Worm (Caenorhabditis elegans): ENCODE results near the gene srx-59.

Gene srx-59

DNA sequence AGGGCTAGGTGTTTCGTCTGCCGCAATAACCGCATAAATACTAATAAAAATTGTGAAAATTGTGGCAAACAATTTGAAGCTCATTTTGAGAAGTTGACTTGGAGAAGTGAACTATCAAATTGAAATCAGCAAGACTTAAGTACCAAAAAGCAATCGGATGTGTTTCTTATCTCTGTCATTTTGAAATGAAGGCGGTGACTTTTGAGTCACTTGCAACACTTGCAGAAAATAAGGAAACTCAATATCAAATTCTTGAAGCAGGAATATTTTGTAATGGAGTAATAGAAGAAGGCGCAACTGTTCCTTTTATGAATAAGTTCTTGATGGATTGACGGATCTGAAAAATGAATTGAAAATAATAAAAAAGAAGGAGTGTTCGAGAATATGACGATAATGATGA, 20.4 kb upstream of the srx-59 start, which contains the start of gene T07H8.11:
T07H8.11 (minus strand) TSS at position 101 of the 400 bp plus-strand sequence.
- TF ChIP-seq med-1 (GFP tag; optimal IDR thresholded peaks at IDR 0.05; ENCODE audit: insufficient read depth) = no peak
- no peak for TF ChIP-seq cog-1 (tag; optimal IDR thresholded peaks at IDR 0.05)
- TF ChIP-seq ztf-23 (GFP tag; IDR thresholded peaks at IDR 0.05) = no peak
- TF ChIP-seq ref-1 (GFP tag; conservative IDR thresholded peaks at IDR 0.05) = no peak
- no peak for TF ChIP-seq tab-1 (GFP tag; IDR thresholded peaks at IDR 0.05)
- no peak for TF ChIP-seq klf-2 (GFP tag; conservative IDR thresholded peaks at IDR 0.05)

DNA sequence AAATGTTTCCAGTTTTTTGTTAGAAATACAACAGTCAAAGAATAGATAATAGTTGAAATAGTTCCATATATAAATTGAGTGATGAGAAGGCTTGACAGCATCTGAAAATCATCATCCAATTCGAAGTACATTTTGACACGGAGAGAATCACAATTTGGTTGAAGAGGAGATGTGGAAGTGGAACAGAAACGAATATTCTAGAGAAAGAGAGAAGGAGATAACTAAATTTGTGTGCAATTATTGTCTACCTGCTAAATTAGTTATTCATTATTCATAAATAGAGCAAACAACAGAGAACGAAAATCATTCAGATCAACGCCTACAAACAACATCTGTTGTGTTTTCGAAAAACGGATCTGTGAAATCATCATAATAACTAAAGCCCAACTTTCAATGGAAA, 17.9 kb upstream of the srx-59 start, which contains the start of gene srg-31:
srg-31 (minus strand) TSS at position 101 of the 400 bp plus-strand sequence.
- TF ChIP-seq cog-1 (tag; optimal IDR thresholded peaks at IDR 0.05) = no peak
- TF ChIP-seq ztf-29 (GFP tag; IDR thresholded peaks at IDR 0.05) = no peak
- no peak for TF ChIP-seq ref-1 (GFP tag; conservative IDR thresholded peaks at IDR 0.05)
- no peak for TF ChIP-seq flt-1 (GFP tag; IDR thresholded peaks at IDR 0.05)
- no peak for TF ChIP-seq med-1 (GFP tag; optimal IDR thresholded peaks at IDR 0.05; ENCODE audit: insufficient read depth)
- no peak for TF ChIP-seq klf-2 (GFP tag; conservative IDR thresholded peaks at IDR 0.05)

DNA sequence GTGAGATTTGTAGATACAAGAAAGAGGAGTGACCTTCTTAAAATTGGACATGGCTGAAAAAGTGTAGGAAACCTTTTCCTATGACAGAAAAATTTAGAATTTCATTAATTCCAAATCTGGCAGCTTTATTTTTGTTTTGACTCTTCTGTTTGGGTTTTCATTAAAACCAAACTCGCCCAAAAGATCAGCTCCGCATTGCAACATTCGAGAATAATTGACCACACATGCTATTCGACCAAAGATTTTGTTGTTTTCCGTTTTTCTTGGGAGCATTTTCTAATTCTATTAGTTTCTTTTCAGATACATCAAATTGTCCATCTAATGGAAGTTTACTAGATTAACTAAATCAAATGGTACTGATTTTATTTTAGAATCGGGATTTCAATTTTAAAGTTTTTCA, 15.4 kb upstream of the srx-59 start, which contains the start of gene mec-1:
mec-1 (plus strand) TSS at position 301 of the 400 bp plus-strand sequence.
- no peak for TF ChIP-seq T22C8.4 (GFP tag; IDR thresholded peaks at IDR 0.05)
- no peak for TF ChIP-seq med-1 (GFP tag; optimal IDR thresholded peaks at IDR 0.05; ENCODE audit: insufficient read depth)
- TF ChIP-seq ztf-23 (GFP tag; IDR thresholded peaks at IDR 0.05) = no peak
- no peak for TF ChIP-seq cog-1 (tag; optimal IDR thresholded peaks at IDR 0.05)
- TF ChIP-seq flt-1 (GFP tag; IDR thresholded peaks at IDR 0.05) = no peak
- TF ChIP-seq ref-1 (GFP tag; conservative IDR thresholded peaks at IDR 0.05) = no peak
- TF ChIP-seq tab-1 (GFP tag; IDR thresholded peaks at IDR 0.05) = no peak
- TF ChIP-seq ztf-29 (GFP tag; IDR thresholded peaks at IDR 0.05) = no peak
- no peak for TF ChIP-seq klf-2 (GFP tag; conservative IDR thresholded peaks at IDR 0.05)

DNA sequence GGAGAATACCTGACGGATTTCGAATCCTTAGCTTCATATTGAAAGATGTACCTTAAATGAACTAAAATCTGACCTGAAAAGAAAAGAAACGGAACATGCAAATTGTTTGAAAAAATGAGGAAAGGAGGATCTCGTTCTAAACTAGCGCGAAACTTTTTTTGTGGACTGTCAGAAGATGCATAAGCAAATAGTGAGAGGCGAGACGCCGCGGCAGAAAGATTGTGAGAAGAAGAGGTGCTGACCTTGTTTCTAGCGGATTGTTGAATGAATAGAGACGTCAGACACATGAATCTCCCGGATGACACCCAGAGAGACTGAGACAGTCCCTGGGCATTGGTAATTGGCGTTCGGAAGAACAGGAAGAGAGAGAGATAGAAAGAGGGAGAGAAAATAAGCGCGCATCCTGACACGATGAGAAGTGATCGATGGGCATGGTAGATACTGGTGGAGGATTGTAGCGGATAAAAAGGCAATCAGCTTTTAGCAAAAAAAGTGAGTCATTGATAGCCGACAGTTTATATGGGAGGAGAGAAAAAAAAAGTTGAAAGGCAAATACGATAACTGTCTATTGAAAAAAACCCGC, 1.6 kb upstream of the srx-59 start, which contains the start of gene ptr-15:
ptr-15 (minus strand) TSS at position 51 of the 583 bp plus-strand sequence.
- TF ChIP-seq ref-1 (GFP tag; conservative IDR thresholded peaks at IDR 0.05) = no peak
- no peak for TF ChIP-seq cog-1 (tag; optimal IDR thresholded peaks at IDR 0.05)
- no peak for TF ChIP-seq ztf-23 (GFP tag; IDR thresholded peaks at IDR 0.05)
- TF ChIP-seq ztf-29 (GFP tag; IDR thresholded peaks at IDR 0.05) = no peak
- TF ChIP-seq med-1 (GFP tag; optimal IDR thresholded peaks at IDR 0.05; ENCODE audit: insufficient read depth) = no peak

DNA sequence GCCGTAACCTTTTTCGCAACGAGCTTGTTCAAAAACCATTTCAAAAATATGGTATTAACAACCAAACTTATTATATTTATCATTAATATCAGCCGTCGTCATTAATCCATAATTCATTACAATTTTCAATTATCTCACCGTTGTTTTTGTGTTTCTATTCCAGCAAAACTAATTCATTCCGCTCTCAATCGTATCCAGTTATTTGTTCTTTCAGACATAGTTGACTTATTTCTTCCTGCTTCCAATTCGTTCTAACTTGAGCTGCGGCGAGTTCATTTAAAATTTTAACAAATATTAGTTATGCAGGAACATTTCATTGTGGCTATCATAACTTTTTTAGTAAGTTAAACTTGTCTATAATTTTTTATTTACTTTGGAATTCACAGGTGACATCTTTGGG, 4.4 kb downstream of the srx-59 start, which contains the start of gene srx-16:
srx-16 (plus strand) TSS at position 301 of the 400 bp plus-strand sequence.
- TF ChIP-seq ztf-29 (GFP tag; IDR thresholded peaks at IDR 0.05) = no peak
- TF ChIP-seq klf-2 (GFP tag; conservative IDR thresholded peaks at IDR 0.05) = no peak
- TF ChIP-seq ref-1 (GFP tag; conservative IDR thresholded peaks at IDR 0.05) = no peak
- TF ChIP-seq med-1 (GFP tag; optimal IDR thresholded peaks at IDR 0.05; ENCODE audit: insufficient read depth) = no peak

DNA sequence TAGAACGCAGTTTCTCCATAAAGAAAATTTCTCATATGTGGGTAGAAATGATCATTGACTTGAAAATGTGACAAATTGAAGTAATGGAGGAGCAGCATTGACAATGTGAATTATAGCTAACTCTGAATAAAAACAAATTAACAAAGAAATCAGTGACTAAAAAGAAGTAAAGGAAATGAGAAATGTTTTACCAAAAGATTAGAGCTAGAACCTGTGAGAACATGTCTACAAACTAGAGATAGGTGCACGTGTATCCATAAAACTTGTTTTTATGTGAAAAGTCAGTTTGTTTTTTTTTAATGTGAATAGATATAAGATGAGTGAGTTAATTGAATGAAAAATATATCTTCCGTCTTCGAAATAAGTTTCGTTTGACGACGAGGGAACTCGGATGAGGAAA, 7.4 kb downstream of the srx-59 start, which contains the start of gene sre-12:
sre-12 (minus strand) TSS at position 101 of the 400 bp plus-strand sequence.
- TF ChIP-seq tab-1 (GFP tag; IDR thresholded peaks at IDR 0.05) (no peak), med-1 (GFP tag; optimal IDR thresholded peaks at IDR 0.05; ENCODE audit: insufficient read depth) (no peak), ztf-23 (GFP tag; IDR thresholded peaks at IDR 0.05) (no peak), ztf-29 (GFP tag; IDR thresholded peaks at IDR 0.05) (no peak), klf-2 (GFP tag; conservative IDR thresholded peaks at IDR 0.05) (no peak), T22C8.4 (GFP tag; IDR thresholded peaks at IDR 0.05) (no peak), ref-1 (GFP tag; conservative IDR thresholded peaks at IDR 0.05) (no peak), cog-1 (tag; optimal IDR thresholded peaks at IDR 0.05) (no peak), flt-1 (GFP tag; IDR thresholded peaks at IDR 0.05) (no peak)

DNA sequence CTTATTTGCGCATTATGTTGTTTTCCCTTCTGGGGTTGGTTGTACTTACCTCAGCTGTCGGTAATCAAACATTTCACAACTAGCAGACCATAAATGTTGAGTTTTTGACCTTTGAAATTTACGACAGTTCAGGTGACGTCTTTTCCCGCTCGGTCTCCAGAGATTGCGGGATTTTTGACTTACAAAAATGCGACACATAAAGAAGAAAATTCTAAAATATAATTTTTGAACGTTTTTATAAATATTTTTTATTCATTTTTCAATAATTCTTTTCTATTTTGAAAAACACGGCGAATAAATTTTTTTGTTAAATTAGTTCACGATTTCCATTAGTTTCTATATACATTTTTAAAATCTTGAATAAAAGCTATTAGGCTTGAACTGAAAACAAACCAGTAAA, 11.1 kb downstream of the srx-59 start, which contains the start of gene nhr-161:
nhr-161 (minus strand) TSS at position 101 of the 400 bp plus-strand sequence.
- TF ChIP-seq tab-1 (GFP tag; IDR thresholded peaks at IDR 0.05) = no peak
- no peak for TF ChIP-seq T22C8.4 (GFP tag; IDR thresholded peaks at IDR 0.05)
- no peak for TF ChIP-seq cog-1 (tag; optimal IDR thresholded peaks at IDR 0.05)
- TF ChIP-seq ztf-23 (GFP tag; IDR thresholded peaks at IDR 0.05) = no peak
- TF ChIP-seq ref-1 (GFP tag; conservative IDR thresholded peaks at IDR 0.05) = no peak
- no peak for TF ChIP-seq med-1 (GFP tag; optimal IDR thresholded peaks at IDR 0.05; ENCODE audit: insufficient read depth)
- no peak for TF ChIP-seq ztf-29 (GFP tag; IDR thresholded peaks at IDR 0.05)
- no peak for TF ChIP-seq flt-1 (GFP tag; IDR thresholded peaks at IDR 0.05)
- no peak for TF ChIP-seq klf-2 (GFP tag; conservative IDR thresholded peaks at IDR 0.05)

DNA sequence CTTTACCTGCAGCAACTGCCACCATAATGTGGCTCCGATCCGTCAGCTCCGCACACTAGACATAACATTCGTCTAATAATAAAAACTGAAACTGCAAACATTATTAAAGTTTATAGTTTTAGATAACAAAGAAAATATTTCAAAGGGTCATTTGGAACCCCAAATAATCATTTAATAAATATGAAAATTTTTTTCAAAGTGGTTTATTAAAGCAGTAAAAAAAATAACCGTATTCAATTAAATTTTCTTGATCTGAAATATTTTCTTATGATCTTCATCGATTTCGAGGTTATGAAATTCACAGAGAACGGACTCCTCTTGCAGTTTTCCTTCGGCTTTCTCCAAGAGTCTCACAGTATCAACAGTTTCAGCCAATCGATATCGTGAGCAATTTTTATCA, 14.3 kb downstream of the srx-59 start, which contains the start of gene nhr-163:
nhr-163 (minus strand) TSS at position 101 of the 400 bp plus-strand sequence.
- TF ChIP-seq klf-2 (GFP tag; conservative IDR thresholded peaks at IDR 0.05) (no peak), ref-1 (GFP tag; conservative IDR thresholded peaks at IDR 0.05) (no peak), ztf-23 (GFP tag; IDR thresholded peaks at IDR 0.05) (no peak), cog-1 (tag; optimal IDR thresholded peaks at IDR 0.05) (no peak), flt-1 (GFP tag; IDR thresholded peaks at IDR 0.05) (no peak), ztf-29 (GFP tag; IDR thresholded peaks at IDR 0.05) (no peak), med-1 (GFP tag; optimal IDR thresholded peaks at IDR 0.05; ENCODE audit: insufficient read depth) (no peak), tab-1 (GFP tag; IDR thresholded peaks at IDR 0.05) (no peak), T22C8.4 (GFP tag; IDR thresholded peaks at IDR 0.05) (no peak)

DNA sequence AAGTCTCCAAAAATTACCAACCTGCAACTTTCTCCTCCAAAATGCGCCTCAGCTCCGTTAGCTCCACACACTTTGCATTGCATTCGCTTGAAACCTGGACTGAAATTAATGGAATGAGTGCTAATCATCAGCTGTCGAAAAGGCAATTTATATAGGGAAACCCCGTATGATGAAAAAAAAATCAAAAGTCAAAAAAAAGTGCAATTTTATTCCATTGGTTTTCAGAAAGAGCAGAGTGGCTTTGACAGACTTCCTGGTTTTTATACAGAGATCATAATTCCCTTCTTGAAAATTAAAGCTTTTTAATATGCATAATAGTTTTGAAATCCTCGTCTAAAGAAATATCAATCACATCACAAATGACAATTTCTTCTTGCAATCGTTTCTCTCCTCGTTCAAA, 16.0 kb downstream of the srx-59 start, which contains the start of gene nhr-139:
nhr-139 (minus strand) TSS at position 101 of the 400 bp plus-strand sequence.
- TF ChIP-seq ztf-23 (GFP tag; IDR thresholded peaks at IDR 0.05) (no peak), tab-1 (GFP tag; IDR thresholded peaks at IDR 0.05) (no peak), ztf-29 (GFP tag; IDR thresholded peaks at IDR 0.05) (no peak), ref-1 (GFP tag; conservative IDR thresholded peaks at IDR 0.05) (no peak), flt-1 (GFP tag; IDR thresholded peaks at IDR 0.05) (no peak), cog-1 (tag; optimal IDR thresholded peaks at IDR 0.05) (no peak), med-1 (GFP tag; optimal IDR thresholded peaks at IDR 0.05; ENCODE audit: insufficient read depth) (no peak), T22C8.4 (GFP tag; IDR thresholded peaks at IDR 0.05) (no peak), klf-2 (GFP tag; conservative IDR thresholded peaks at IDR 0.05) (no peak)

Measured in whole organism, midembryonic.